Fruit fly (Drosophila melanogaster): ENCODE results near the gene CG14109.

DNA sequence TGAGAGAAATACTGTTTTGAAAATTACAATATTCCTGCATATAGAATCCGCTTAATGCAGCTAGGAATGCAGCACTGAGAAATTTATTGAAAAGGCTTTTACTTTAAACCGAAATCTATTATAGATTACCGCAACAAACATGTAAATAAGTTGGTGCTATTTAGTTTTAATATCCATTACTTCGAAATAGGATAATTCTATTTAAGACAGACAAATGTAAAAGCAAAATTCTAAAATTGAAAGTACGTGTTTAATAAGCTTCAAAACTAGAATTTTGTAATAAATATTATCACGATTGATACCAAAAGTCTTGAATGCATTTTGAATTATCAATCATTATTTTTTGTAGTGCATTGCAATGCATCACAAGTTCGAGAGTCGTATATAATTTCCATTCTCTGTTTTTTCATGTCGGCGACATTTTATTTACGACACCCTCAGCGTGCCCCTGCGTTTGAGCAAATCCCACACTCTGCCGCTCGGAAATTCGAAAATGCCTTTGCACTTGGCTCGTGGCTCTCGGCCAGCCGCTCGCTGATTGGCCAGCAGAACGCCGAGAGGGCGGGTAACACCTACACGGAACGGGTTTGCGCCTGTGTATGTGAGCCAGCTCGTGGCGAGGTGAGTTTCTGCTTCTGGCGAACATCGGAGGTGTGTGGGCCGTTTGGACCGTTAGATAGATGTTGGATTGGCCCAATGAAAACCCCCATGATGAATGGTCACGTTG lies 37.4 kb upstream of the CG14109 start:
- TF ChIP-seq CG16779 (tag; optimal IDR thresholded peaks at IDR 0.05) (no peak), salr (GFP tag; optimal IDR thresholded peaks at IDR 0.05) (no peak), OdsH (GFP tag; optimal IDR thresholded peaks at IDR 0.05) (no peak), achi (GFP tag; optimal IDR thresholded peaks at IDR 0.05) (no peak), CG15336 (GFP tag; IDR thresholded peaks at IDR 0.05) (no peak), Hr39 (GFP tag; optimal IDR thresholded peaks at IDR 0.05) (no peak), acj6 (GFP tag; optimal IDR thresholded peaks at IDR 0.05) (no peak), Ets21C (GFP tag; optimal IDR thresholded peaks at IDR 0.05) (no peak), Blimp-1 (GFP tag; optimal IDR thresholded peaks at IDR 0.05) (no peak), Hr38 (GFP tag; optimal IDR thresholded peaks at IDR 0.05) (no peak), Lpt (GFP tag; optimal IDR thresholded peaks at IDR 0.05) (no peak), Sox102F (GFP tag; optimal IDR thresholded peaks at IDR 0.05) (no peak), fd85E (GFP tag; optimal IDR thresholded peaks at IDR 0.05) (no peak)
